Worm (Caenorhabditis elegans) whole organism, L1 larva: ENCODE results near the gene copb-1.

Experiments
- F16B12.6 ChIP-seq: fragments of 150-350 bp; optimal IDR thresholded peaks from 2 replicates; lab custom pipeline; 2014; ENCODE audit warnings: missing biosample characterization, missing genetic modification characterization
- aha-1 ChIP-seq: fragments of 150-350 bp; optimal IDR thresholded peaks from 2 replicates; lab custom pipeline; 2014; ENCODE audit warnings: missing biosample characterization, missing genetic modification characterization
- alr-1 ChIP-seq: fragments of 200-800 bp; sonication (Bioruptor generic); optimal IDR thresholded peaks from 2 replicates; lab custom pipeline; 2018; ENCODE audit warnings: borderline replicate concordance, mild to moderate bottlenecking, missing genetic modification characterization, missing compliant biosample characterization
- ceh-63 ChIP-seq: fragments of 200-800 bp; sonication (Bioruptor generic); optimal IDR thresholded peaks from 2 replicates; lab custom pipeline; 2018; ENCODE audit warnings: mild to moderate bottlenecking, missing genetic modification characterization, missing compliant biosample characterization
- ceh-8 ChIP-seq: fragments of 200-800 bp; sonication (Bioruptor generic); optimal IDR thresholded peaks from 2 replicates; lab custom pipeline; 2018; ENCODE audit warnings: mild to moderate bottlenecking, missing genetic modification characterization, moderate library complexity, missing compliant biosample characterization
- ceh-82 ChIP-seq, 3 experiments: fragments of 150-350 bp in 1 of 3; sonication (generic microtip) in 2 of 3; optimal IDR thresholded peaks; 2 replicates each; lab custom pipeline; 2014 to 2017; ENCODE audit warnings: missing biosample characterization in 3 of 3, missing genetic modification characterization in 3 of 3
- ceh-88 ChIP-seq: fragments of 200-800 bp; sonication (Bioruptor generic); IDR thresholded peaks from 2 replicates; pipeline ENCODE4 v1.3.6; 2022; ENCODE audit warnings: missing genetic modification characterization, missing compliant biosample characterization
- dpl-1 ChIP-seq, 3 experiments: fragments of 150-350 bp in 2 of 3; sonication (generic microtip) in 1 of 3; optimal IDR thresholded peaks; 2 replicates each; lab custom pipeline; 2014 to 2017; ENCODE audit warnings: missing biosample characterization in 3 of 3, missing genetic modification characterization in 3 of 3, missing genetic modification reagents in 3 of 3
- efl-1 ChIP-seq, 4 experiments: fragments of 150-350 bp; optimal IDR thresholded peaks in 3 of 4; peaks in 1 of 4; 1 replicate in 1 of 4; 2 replicates in 3 of 4; lab custom pipeline; 2014; ENCODE audit warnings: missing biosample characterization in 2 of 4, missing genetic modification characterization in 2 of 4, missing genetic modification reagents in 2 of 4
- efl-3 ChIP-seq: fragments of 200-800 bp; sonication (Bioruptor generic); optimal IDR thresholded peaks from 2 replicates; lab custom pipeline; 2018; ENCODE audit warnings: mild to moderate bottlenecking, missing genetic modification characterization, missing compliant biosample characterization
- egl-27 ChIP-seq, 2 experiments: fragments of 150-350 bp in 1 of 2; sonication (generic microtip); optimal IDR thresholded peaks; 3 replicates each; lab custom pipeline; 2017 to 2018; ENCODE audit warnings: missing biosample characterization in 2 of 2, missing genetic modification characterization in 2 of 2, missing genetic modification reagents in 2 of 2
- fos-1 ChIP-seq: fragments of 150-350 bp; optimal IDR thresholded peaks from 2 replicates; lab custom pipeline; 2014; ENCODE audit warnings: missing biosample characterization, missing genetic modification characterization
- irx-1 ChIP-seq: sonication (generic microtip); optimal IDR thresholded peaks from 2 replicates; lab custom pipeline; 2016; ENCODE audit warnings: missing genetic modification characterization, missing compliant biosample characterization
- isw-1 ChIP-seq: fragments of 200-800 bp; sonication (Bioruptor generic); IDR thresholded peaks from 2 replicates; pipeline ENCODE4 v1.3.6; 2022; ENCODE audit warnings: missing genetic modification characterization, missing compliant biosample characterization
- lin-15B ChIP-seq: fragments of 150-350 bp; sonication (generic microtip); optimal IDR thresholded peaks from 3 replicates; lab custom pipeline; 2014; ENCODE audit warnings: missing biosample characterization, missing genetic modification characterization
- lin-35 ChIP-seq, 2 experiments: fragments of 150-350 bp; optimal IDR thresholded peaks; 2 replicates each; lab custom pipeline; 2014; ENCODE audit warnings: missing biosample characterization in 2 of 2, missing genetic modification characterization in 2 of 2, missing genetic modification reagents in 2 of 2
- lsy-2 ChIP-seq, 2 experiments: fragments of 150-350 bp; optimal IDR thresholded peaks; 2 replicates each; lab custom pipeline; 2014; ENCODE audit warnings: missing biosample characterization in 2 of 2, missing genetic modification characterization in 2 of 2
- mep-1 ChIP-seq: fragments of 150-350 bp; optimal IDR thresholded peaks from 2 replicates; lab custom pipeline; 2014; ENCODE audit warnings: missing biosample characterization, missing genetic modification characterization
- nhr-11 ChIP-seq: fragments of 150-350 bp; optimal IDR thresholded peaks from 2 replicates; lab custom pipeline; 2014; ENCODE audit warnings: missing biosample characterization, missing genetic modification characterization
- nhr-12 ChIP-seq: sonication (generic microtip); optimal IDR thresholded peaks from 2 replicates; lab custom pipeline; 2017; ENCODE audit warnings: missing biosample characterization, missing genetic modification characterization
- nhr-19 ChIP-seq: fragments of 200-800 bp; sonication (Bioruptor generic); conservative IDR thresholded peaks from 2 replicates; pipeline ENCODE4 v1.3.6; 2022; ENCODE audit warnings: missing genetic modification characterization, missing compliant biosample characterization
- nhr-20 ChIP-seq: sonication (generic microtip); optimal IDR thresholded peaks from 2 replicates; lab custom pipeline; 2016; ENCODE audit warnings: mild to moderate bottlenecking, missing genetic modification characterization, missing compliant biosample characterization
- nhr-237 ChIP-seq: fragments of 150-350 bp; optimal IDR thresholded peaks from 2 replicates; lab custom pipeline; 2014; ENCODE audit warnings: missing biosample characterization, missing genetic modification characterization
- nhr-47 ChIP-seq: sonication (generic microtip); optimal IDR thresholded peaks from 2 replicates; lab custom pipeline; 2016; ENCODE audit warnings: mild to moderate bottlenecking, missing genetic modification characterization, moderate library complexity, missing compliant biosample characterization
- nhr-77 ChIP-seq: fragments of 150-350 bp; optimal IDR thresholded peaks from 2 replicates; lab custom pipeline; 2014; ENCODE audit warnings: missing biosample characterization, missing genetic modification characterization
- pag-3 ChIP-seq: sonication (generic microtip); optimal IDR thresholded peaks from 2 replicates; lab custom pipeline; 2017; ENCODE audit warnings: missing genetic modification characterization, mild to moderate bottlenecking, missing compliant biosample characterization, antibody characterized with exemption, borderline replicate concordance; ENCODE audit not compliant: insufficient read depth
- pax-3 ChIP-seq: fragments of 200-800 bp; sonication (Bioruptor generic); optimal IDR thresholded peaks from 2 replicates; lab custom pipeline; 2018; ENCODE audit warnings: mild to moderate bottlenecking, missing genetic modification characterization, moderate library complexity, missing compliant biosample characterization
- pqm-1 ChIP-seq: sonication (generic microtip); optimal IDR thresholded peaks from 3 replicates; lab custom pipeline; 2017; ENCODE audit warnings: missing biosample characterization, missing genetic modification characterization
- rnt-1 ChIP-seq: sonication (generic microtip); optimal IDR thresholded peaks from 2 replicates; lab custom pipeline; 2016; ENCODE audit warnings: mild to moderate bottlenecking, missing genetic modification characterization, moderate library complexity, missing compliant biosample characterization
- skn-1 ChIP-seq: fragments of 150-350 bp; optimal IDR thresholded peaks from 2 replicates; lab custom pipeline; 2014; ENCODE audit warnings: missing biosample characterization, missing genetic modification characterization
- snu-23 ChIP-seq: sonication (generic microtip); optimal IDR thresholded peaks from 2 replicates; lab custom pipeline; 2016; ENCODE audit warnings: missing genetic modification characterization, missing compliant biosample characterization
- sup-37 ChIP-seq: fragments of 200-800 bp; sonication (Bioruptor generic); optimal IDR thresholded peaks from 2 replicates; lab custom pipeline; 2018; ENCODE audit warnings: mild to moderate bottlenecking, missing genetic modification characterization, missing compliant biosample characterization
- tbx-2 ChIP-seq: sonication (generic microtip); optimal IDR thresholded peaks from 2 replicates; lab custom pipeline; 2016; ENCODE audit warnings: missing genetic modification characterization, missing compliant biosample characterization
- unc-130 ChIP-seq: fragments of 150-350 bp; optimal IDR thresholded peaks from 2 replicates; lab custom pipeline; 2017; ENCODE audit warnings: missing biosample characterization, missing genetic modification characterization, inconsistent platforms
- unc-98 ChIP-seq: fragments of 200-800 bp; sonication (Bioruptor generic); IDR thresholded peaks from 2 replicates; pipeline ENCODE4 v1.3.6; 2022; ENCODE audit warnings: missing genetic modification characterization, missing compliant biosample characterization
- zip-4 ChIP-seq: fragments of 200-800 bp; sonication (Bioruptor generic); optimal IDR thresholded peaks from 2 replicates; lab custom pipeline; 2018; ENCODE audit warnings: mild to moderate bottlenecking, missing genetic modification characterization, moderate library complexity, missing compliant biosample characterization
- ztf-4 ChIP-seq: fragments of 150-350 bp; optimal IDR thresholded peaks from 2 replicates; lab custom pipeline; 2014; ENCODE audit warnings: missing biosample characterization, missing genetic modification characterization

The copb-1 gene

ce11 chrII:3113934-3114333 is 35.3 kb downstream of the copb-1 start, which contains the start of gene clec-123 (continued):
- TF ChIP-seq pqm-1 (tag; lab: Kevin White, UChicago): no peak

ce11 chrII:3117471-3117870 is 38.9 kb downstream of the copb-1 start, which contains the start of gene T10D4.7:
T10D4.7 (plus strand) TSS chrII:3117771.
- no peak for TF ChIP-seq unc-130 (tag; lab: Kevin White, UChicago)

DNA sequence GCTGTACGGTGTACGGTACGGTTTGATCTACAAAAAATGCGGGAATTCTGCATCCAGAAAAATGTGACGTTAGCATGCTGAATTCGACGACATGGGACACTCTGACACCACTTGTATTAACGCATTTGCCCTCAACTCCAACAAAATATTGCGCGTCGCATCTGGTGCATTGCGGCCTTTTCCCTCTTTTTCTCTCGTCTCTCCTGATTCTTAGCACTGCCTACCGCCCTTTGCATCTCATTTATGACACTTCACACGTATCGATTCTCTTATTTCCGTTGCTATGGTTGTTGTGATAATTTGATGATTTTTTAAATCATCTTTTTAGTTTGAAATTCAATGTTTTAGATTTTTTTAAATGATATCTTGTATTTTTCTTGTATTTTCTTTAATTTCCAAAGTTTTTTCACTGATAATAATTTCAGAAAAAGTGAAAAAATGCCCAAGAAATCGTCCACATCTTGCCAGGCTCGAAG is 40.3 kb downstream of the copb-1 start, which contains the start of gene T10D4.6:
TSS of gene T10D4.6 (plus strand) at position 426 of the 476 bp plus-strand sequence.
- TF ChIP-seq lsy-2 (tag; optimal IDR thresholded peaks at IDR 0.05; lab: Kevin White, UChicago): peak in 1 of 2 experiments; percentile 40
- TF ChIP-seq ceh-8: no peak
- peak; percentile 37 for TF ChIP-seq tbx-2 (tag; lab: Kevin White, UChicago)
- peak; percentile 34 for TF ChIP-seq mep-1
- TF ChIP-seq rnt-1: peak; percentile 22
- TF ChIP-seq lin-35 (GFP tag; optimal IDR thresholded peaks at IDR 0.05; lab: Kevin White, UChicago): peak; percentile 46 to 63
- TF ChIP-seq nhr-11 (tag; lab: Kevin White, UChicago): no peak
- no peak for TF ChIP-seq nhr-12 (tag; lab: Kevin White, UChicago)
- TF ChIP-seq fos-1: no peak
- peak; percentile 80 for TF ChIP-seq F16B12.6
- TF ChIP-seq sup-37 (GFP tag; lab: Kevin White, UChicago): no peak
- TF ChIP-seq alr-1 (tag; lab: Kevin White, UChicago): no peak
- TF ChIP-seq pax-3: no peak
- no peak for TF ChIP-seq nhr-20 (tag; lab: Kevin White, UChicago)
- TF ChIP-seq snu-23 (GFP tag; lab: Kevin White, UChicago): peak; percentile 44
- TF ChIP-seq aha-1 (tag; lab: Kevin White, UChicago): no peak
- TF ChIP-seq nhr-47 (tag; lab: Kevin White, UChicago): no peak
- no peak for TF ChIP-seq nhr-77 (tag; lab: Kevin White, UChicago)
- peak; percentile 51 to 67 for TF ChIP-seq efl-1 (optimal IDR thresholded peaks at IDR 0.05; lab: Kevin White, UChicago)
- TF ChIP-seq efl-1 (GFP tag; optimal IDR thresholded peaks at IDR 0.05 in 1 of 2; lab: Kevin White, UChicago): peak in 1 of 2 experiments; percentile 45
- no peak for TF ChIP-seq lin-15B (tag; lab: Kevin White, UChicago)
- TF ChIP-seq dpl-1 (GFP tag; optimal IDR thresholded peaks at IDR 0.05; lab: Kevin White, UChicago): peak; percentile 17 to 51 (median 18)
- no peak for TF ChIP-seq nhr-237 (tag; lab: Kevin White, UChicago)
- TF ChIP-seq ceh-82 (tag; optimal IDR thresholded peaks at IDR 0.05; lab: Kevin White, UChicago): peak in 1 of 3 experiments; percentile 19
- TF ChIP-seq egl-27 (tag; optimal IDR thresholded peaks at IDR 0.05; lab: Kevin White, UChicago): no peak
- 0 out of 2 replicates have a peak, but pooled peaks have one; percentile 9 for TF ChIP-seq nhr-19 (GFP tag; lab: Robert Waterston, UW)
- no peak for TF ChIP-seq skn-1
- no peak for TF ChIP-seq ceh-88 (GFP tag; lab: Robert Waterston, UW)

ce11 chrII:3123206-3123605 is 44.6 kb downstream of the copb-1 start, which contains the start of gene srh-71:
srh-71 (plus strand) TSS chrII:3123506.
- TF ChIP-seq zip-4 (GFP tag; lab: Kevin White, UChicago): no peak
- no peak for TF ChIP-seq ztf-4 (tag; lab: Kevin White, UChicago)
- TF ChIP-seq dpl-1 (GFP tag; optimal IDR thresholded peaks at IDR 0.05; lab: Kevin White, UChicago): no peak
- no peak for TF ChIP-seq ceh-63 (GFP tag; lab: Kevin White, UChicago)
- no peak for TF ChIP-seq unc-98 (GFP tag; lab: Robert Waterston, UW)
- TF ChIP-seq nhr-19 (GFP tag; lab: Robert Waterston, UW): no peak
- TF ChIP-seq pax-3: no peak
- no peak for TF ChIP-seq lin-35 (GFP tag; optimal IDR thresholded peaks at IDR 0.05; lab: Kevin White, UChicago)
- no peak for TF ChIP-seq isw-1 (GFP tag; lab: Robert Waterston, UW)
- TF ChIP-seq efl-3: no peak
- TF ChIP-seq pag-3 (tag; lab: Kevin White, UChicago): no peak
- TF ChIP-seq irx-1 (tag; lab: Kevin White, UChicago): no peak
